Fruit fly (Drosophila melanogaster): ENCODE measurements around the gene Task6.

Task6 gene

dm6 chr3R:13645874-13646370, 28.4 kb downstream of the Task6 start, which contains the start of gene sqd (continued):
- TF ChIP-seq grau (tag; optimal IDR thresholded peaks at IDR 0.05): peak; percentile 31
- 0 out of 2 replicates have a peak, but pooled peaks have one; percentile 25 for TF ChIP-seq Awh (GFP tag; IDR thresholded peaks at IDR 0.05)
- no peak for TF ChIP-seq dimm (GFP tag; IDR thresholded peaks at IDR 0.05)
- TF ChIP-seq CoRest (tag; optimal IDR thresholded peaks at IDR 0.05): peak; percentile 55
- peak; percentile 38; the same call in 1 of the 2 replicates for TF ChIP-seq Atf6 (GFP tag; IDR thresholded peaks at IDR 0.05)
- peak in 1 of 2 experiments; percentile 42 for TF ChIP-seq bsh (GFP tag; optimal IDR thresholded peaks at IDR 0.05)
- no peak for TF ChIP-seq tup (GFP tag; optimal IDR thresholded peaks at IDR 0.05)
- no peak for TF ChIP-seq usp (GFP tag; optimal IDR thresholded peaks at IDR 0.05)
- TF ChIP-seq Doc2 (GFP tag; IDR thresholded peaks at IDR 0.05): no peak
- peak; percentile 99 for TF ChIP-seq CG14710 (tag; optimal IDR thresholded peaks at IDR 0.05)
- TF ChIP-seq CG6683 (GFP tag; optimal IDR thresholded peaks at IDR 0.05): no peak
- no peak for TF ChIP-seq otp (GFP tag; IDR thresholded peaks at IDR 0.05)
- TF ChIP-seq schlank (tag; optimal IDR thresholded peaks at IDR 0.05): peak; percentile 50
- peak; percentile 22 for TF ChIP-seq CG4820 (GFP tag; optimal IDR thresholded peaks at IDR 0.05)
- peak; percentile 60 for TF ChIP-seq CG33213 (GFP tag; optimal IDR thresholded peaks at IDR 0.05)
- peak; percentile 57 for TF ChIP-seq btn (GFP tag; optimal IDR thresholded peaks at IDR 0.05)
- 0 out of 2 replicates have a peak, but pooled peaks have one; percentile 25 for TF ChIP-seq CG14014 (GFP tag; IDR thresholded peaks at IDR 0.05)
- TF ChIP-seq Ets97D (GFP tag; optimal IDR thresholded peaks at IDR 0.05): peak; percentile 93
- TF ChIP-seq kni (GFP tag; optimal IDR thresholded peaks at IDR 0.05): peak; percentile 76
- TF ChIP-seq wor (GFP tag; IDR thresholded peaks at IDR 0.05): no peak
- no peak for TF ChIP-seq ranshi (GFP tag; IDR thresholded peaks at IDR 0.05)
- peak; percentile 48 for TF ChIP-seq CG17186 (GFP tag; optimal IDR thresholded peaks at IDR 0.05)
- TF ChIP-seq pros (GFP tag; optimal IDR thresholded peaks at IDR 0.05): no peak
- TF ChIP-seq CG2116 (GFP tag; optimal IDR thresholded peaks at IDR 0.05): peak; percentile 68
- no peak for TF ChIP-seq toy (GFP tag; IDR thresholded peaks at IDR 0.05)
- peak; percentile 42 for TF ChIP-seq CG10274 (GFP tag; optimal IDR thresholded peaks at IDR 0.05)
- peak; percentile 40 for TF ChIP-seq CG30403 (GFP tag; optimal IDR thresholded peaks at IDR 0.05)
- peak; percentile 19 for TF ChIP-seq CG18764 (GFP tag; optimal IDR thresholded peaks at IDR 0.05)
- peak; percentile 12 for TF ChIP-seq salm (tag; optimal IDR thresholded peaks at IDR 0.05)
- TF ChIP-seq CG18011 (GFP tag; optimal IDR thresholded peaks at IDR 0.05): peak; percentile 58
- no peak for TF ChIP-seq CG8089 (GFP tag; optimal IDR thresholded peaks at IDR 0.05)
- peak; percentile 59 for TF ChIP-seq NfI (GFP tag; optimal IDR thresholded peaks at IDR 0.05)
- TF ChIP-seq CG17829 (tag; optimal IDR thresholded peaks at IDR 0.05): peak; percentile 29
- TF ChIP-seq CG10366 (GFP tag; IDR thresholded peaks at IDR 0.05): no peak
- TF ChIP-seq Hmx (GFP tag; optimal IDR thresholded peaks at IDR 0.05): no peak
- TF ChIP-seq unpg (GFP tag; optimal IDR thresholded peaks at IDR 0.05): peak; percentile 62
- TF ChIP-seq CG1647 (GFP tag; optimal IDR thresholded peaks at IDR 0.05): no peak
- TF ChIP-seq row (GFP tag; IDR thresholded peaks at IDR 0.05): peak; percentile 75
- TF ChIP-seq CG4360 (GFP tag; IDR thresholded peaks at IDR 0.05): 0 out of 2 replicates have a peak, but pooled peaks have one; percentile 15
- TF ChIP-seq dpn (GFP tag; optimal IDR thresholded peaks at IDR 0.05): peak; percentile 6 to 20
- TF ChIP-seq pum (GFP tag; optimal IDR thresholded peaks at IDR 0.05): peak; percentile 3
- TF ChIP-seq Camta (GFP tag; optimal IDR thresholded peaks at IDR 0.05): peak; percentile 48
- TF ChIP-seq ham (GFP tag; IDR thresholded peaks at IDR 0.05): no peak
- TF ChIP-seq her (GFP tag; optimal IDR thresholded peaks at IDR 0.05): peak; percentile 35
- TF ChIP-seq ERR (GFP tag; optimal IDR thresholded peaks at IDR 0.05): no peak
- no peak for TF ChIP-seq fd3F (GFP tag; optimal IDR thresholded peaks at IDR 0.05)
- TF ChIP-seq CG15269 (tag; optimal IDR thresholded peaks at IDR 0.05): peak; percentile 38
- no peak for TF ChIP-seq jumu (GFP tag; optimal IDR thresholded peaks at IDR 0.05)
- peak; percentile 34 for TF ChIP-seq CG2678 (tag; optimal IDR thresholded peaks at IDR 0.05)
- TF ChIP-seq CG10543 (GFP tag; optimal IDR thresholded peaks at IDR 0.05): peak; percentile 62
- peak; percentile 51 for TF ChIP-seq CG9876 (GFP tag; optimal IDR thresholded peaks at IDR 0.05)
